Worm (Caenorhabditis elegans) whole organism, young adult: Measurements from ENCODE around the gene grl-20.
"Not testable (repeated sequence)": the region's sequence is repeated elsewhere in the genome, so short reads cannot be mapped to it uniquely, and the experiment has no call there.

Experiments used
- F57C9.4 ChIP-seq: sonication (generic microtip); optimal IDR thresholded peaks from 2 replicates; lab custom pipeline; 2017; ENCODE audit warnings: mild to moderate bottlenecking, missing genetic modification characterization, missing compliant biosample characterization
- attf-5 ChIP-seq: fragments of 200-800 bp; sonication (Bioruptor generic); optimal IDR thresholded peaks from 2 replicates; lab custom pipeline; 2018; ENCODE audit warnings: mild to moderate bottlenecking, missing genetic modification characterization, missing compliant biosample characterization
- ceh-27 ChIP-seq: fragments of 200-800 bp; sonication (Bioruptor generic); optimal IDR thresholded peaks from 2 replicates; lab custom pipeline; 2018; ENCODE audit warnings: mild to moderate bottlenecking, missing genetic modification characterization, moderate library complexity, missing compliant biosample characterization
- ceh-91 ChIP-seq: fragments of 200-800 bp; sonication (Bioruptor generic); IDR thresholded peaks from 2 replicates; pipeline ENCODE4 v1.3.6; 2022; ENCODE audit warnings: missing genetic modification reagents, missing genetic modification characterization, missing compliant biosample characterization
- dpl-1 ChIP-seq: fragments of 150-350 bp; optimal IDR thresholded peaks from 2 replicates; lab custom pipeline; 2014; ENCODE audit warnings: missing biosample characterization, missing genetic modification reagents, missing genetic modification characterization
- fkh-3 ChIP-seq: sonication (generic microtip); optimal IDR thresholded peaks from 2 replicates; lab custom pipeline; 2016; ENCODE audit warnings: mild to moderate bottlenecking, missing genetic modification characterization, missing compliant biosample characterization
- lir-1 ChIP-seq: fragments of 200-800 bp; sonication (Bioruptor generic); conservative IDR thresholded peaks from 2 replicates; pipeline ENCODE4 v1.3.6; 2022; ENCODE audit warnings: missing genetic modification reagents, missing genetic modification characterization, missing compliant biosample characterization
- nhr-90 ChIP-seq: sonication (generic microtip); optimal IDR thresholded peaks from 2 replicates; lab custom pipeline; 2016; ENCODE audit warnings: missing genotype, mild to moderate bottlenecking, missing genetic modification characterization, missing compliant biosample characterization
- repo-1 ChIP-seq: sonication (generic microtip); optimal IDR thresholded peaks from 2 replicates; lab custom pipeline; 2017; ENCODE audit warnings: mild to moderate bottlenecking, missing genetic modification characterization, missing compliant biosample characterization
- rpc-1 ChIP-seq, 2 experiments: fragments of 150-350 bp in 1 of 2; sonication (generic microtip) in 1 of 2; optimal IDR thresholded peaks; 2 replicates each; lab custom pipeline; 2014 to 2018; ENCODE audit warnings: missing biosample characterization in 1 of 2, missing genetic modification characterization in 1 of 2, missing genetic modification reagents in 1 of 2, missing genotype in 1 of 2
- sea-2 ChIP-seq: fragments of 200-800 bp; sonication (Bioruptor generic); IDR thresholded peaks from 2 replicates; pipeline ENCODE4 v1.3.6; 2022; ENCODE audit warnings: missing genetic modification characterization, missing compliant biosample characterization
- snpc-1.3 ChIP-seq: sonication (generic microtip); optimal IDR thresholded peaks from 2 replicates; lab custom pipeline; 2017; ENCODE audit warnings: missing genetic modification characterization, mild to moderate bottlenecking, missing compliant biosample characterization, antibody characterized with exemption, moderate library complexity, missing genotype, missing genetic modification reagents; ENCODE audit not compliant: insufficient read depth
- tbx-9 ChIP-seq: sonication (generic microtip); optimal IDR thresholded peaks from 2 replicates; lab custom pipeline; 2016; ENCODE audit warnings: borderline replicate concordance, missing genetic modification characterization, inconsistent platforms, missing compliant biosample characterization

- not testable (repeated sequence) for TF ChIP-seq tbx-9 (tag; lab: Kevin White, UChicago); snpc-1.3 (tag; lab: Kevin White, UChicago); lir-1 (GFP tag; lab: Robert Waterston, UW); ceh-27; fkh-3 (tag; lab: Kevin White, UChicago); F57C9.4 (tag; lab: Kevin White, UChicago); rpc-1 (optimal IDR thresholded peaks at IDR 0.05; lab: Kevin White, UChicago); rpc-1 (tag; optimal IDR thresholded peaks at IDR 0.05; lab: Kevin White, UChicago); attf-5; sea-2 (GFP tag; lab: Robert Waterston, UW); repo-1 (tag; lab: Kevin White, UChicago); dpl-1 (GFP tag; lab: Kevin White, UChicago); ceh-91; nhr-90
Measured at ce11 chrIV:2135880-2136279, 7.2 kb upstream of the grl-20 start.
